Worm (Caenorhabditis elegans) whole organism, L2 larva: Measurements from ENCODE around the gene gcy-20.

Source experiments
- ama-1 ChIP-seq: fragments of 150-350 bp; optimal IDR thresholded peaks from 2 replicates; lab custom pipeline; 2018; ENCODE audit warnings: inconsistent platforms
- nhr-23 ChIP-seq: fragments of 150-350 bp; optimal IDR thresholded peaks from 2 replicates; lab custom pipeline; 2014; ENCODE audit warnings: missing biosample characterization, missing genetic modification reagents, missing genetic modification characterization
- skn-1 ChIP-seq: sonication (generic microtip); optimal IDR thresholded peaks from 2 replicates; lab custom pipeline; 2017; ENCODE audit warnings: missing biosample characterization, missing genetic modification characterization
- snpc-4 ChIP-seq: fragments of 150-350 bp; optimal IDR thresholded peaks from 2 replicates; lab custom pipeline; 2014; ENCODE audit warnings: missing biosample characterization, missing genetic modification characterization

ce11 chrV:16300276-16300675 lies 46.7 kb upstream of the gcy-20 start, which contains the start of gene srbc-82:
- no peak for TF ChIP-seq nhr-23 (tag; lab: Kevin White, UChicago)
- TF ChIP-seq snpc-4 (tag; lab: Kevin White, UChicago): no peak
- no peak for TF ChIP-seq ama-1 (lab: Kevin White, UChicago)
- TF ChIP-seq skn-1 (tag; lab: Kevin White, UChicago): no peak
